Worm (Caenorhabditis elegans) whole organism, young adult: ENCODE measurements around the gene F57B9.1.

Experiments used
- B0019.2 ChIP-seq: fragments of 200-800 bp; sonication (Bioruptor generic); conservative IDR thresholded peaks from 2 replicates; pipeline ENCODE4 v1.3.6; 2022; ENCODE audit warnings: missing genetic modification reagents, missing genetic modification characterization, missing compliant biosample characterization
- B0261.1 ChIP-seq: sonication (generic microtip); optimal IDR thresholded peaks from 2 replicates; lab custom pipeline; 2016; ENCODE audit warnings: mild to moderate bottlenecking, missing genetic modification characterization, moderate library complexity, missing compliant biosample characterization
- C06A6.2 ChIP-seq: fragments of 200-800 bp; sonication (Bioruptor generic); conservative IDR thresholded peaks from 2 replicates; pipeline ENCODE4 v1.3.6; 2022; ENCODE audit warnings: missing genetic modification characterization, missing compliant biosample characterization
- D2030.7 ChIP-seq: fragments of 200-800 bp; sonication (Bioruptor generic); IDR thresholded peaks from 2 replicates; pipeline ENCODE4 v1.3.6; 2022; ENCODE audit warnings: missing genetic modification reagents, missing genetic modification characterization, missing compliant biosample characterization
- F23B12.7 ChIP-seq: sonication (generic microtip); optimal IDR thresholded peaks from 2 replicates; lab custom pipeline; 2017; ENCODE audit warnings: missing genetic modification characterization, mild to moderate bottlenecking, missing compliant biosample characterization, antibody characterized with exemption, moderate library complexity; ENCODE audit not compliant: insufficient read depth
- F49E8.2 ChIP-seq: sonication (generic microtip); optimal IDR thresholded peaks from 3 replicates; lab custom pipeline; 2017; ENCODE audit warnings: missing genetic modification characterization, mild to moderate bottlenecking, missing compliant biosample characterization, antibody characterized with exemption, moderate library complexity; ENCODE audit not compliant: insufficient read depth
- F52B5.7 ChIP-seq: sonication (generic microtip); optimal IDR thresholded peaks from 2 replicates; lab custom pipeline; 2016; ENCODE audit warnings: mild to moderate bottlenecking, missing genetic modification characterization, missing compliant biosample characterization
- F57A8.1 ChIP-seq: fragments of 200-800 bp; sonication (Bioruptor generic); optimal IDR thresholded peaks from 2 replicates; lab custom pipeline; 2018; ENCODE audit warnings: mild to moderate bottlenecking, missing genetic modification characterization, moderate library complexity, missing compliant biosample characterization
- K12H6.12 ChIP-seq: fragments of 200-800 bp; sonication (Bioruptor generic); optimal IDR thresholded peaks from 2 replicates; lab custom pipeline; 2018; ENCODE audit warnings: mild to moderate bottlenecking, missing genetic modification characterization, missing compliant biosample characterization
- ZK185.1 ChIP-seq: sonication (generic microtip); optimal IDR thresholded peaks from 2 replicates; lab custom pipeline; 2016; ENCODE audit warnings: mild to moderate bottlenecking, missing genetic modification characterization, missing compliant biosample characterization; ENCODE audit not compliant: poor library complexity, severe bottlenecking
- ama-1 ChIP-seq, 3 experiments: fragments of 150-350 bp in 1 of 3; sonication (generic microtip) in 2 of 3; optimal IDR thresholded peaks; 2 replicates each; lab custom pipeline; 2014 to 2018; ENCODE audit warnings: missing biosample characterization in 2 of 3, missing genetic modification characterization in 2 of 3, missing genetic modification reagents in 2 of 3
- aptf-2 ChIP-seq: fragments of 200-800 bp; sonication (Bioruptor generic); conservative IDR thresholded peaks from 2 replicates; pipeline ENCODE4 v1.3.6; 2022; ENCODE audit warnings: missing genetic modification reagents, missing genetic modification characterization, missing compliant biosample characterization
- bed-2 ChIP-seq: fragments of 200-800 bp; sonication (Bioruptor generic); IDR thresholded peaks from 2 replicates; pipeline ENCODE4 v1.3.6; 2022; ENCODE audit warnings: missing genetic modification reagents, missing genetic modification characterization, missing compliant biosample characterization
- ccch-3 ChIP-seq: fragments of 200-800 bp; sonication (Bioruptor generic); optimal IDR thresholded peaks from 2 replicates; lab custom pipeline; 2018; ENCODE audit warnings: mild to moderate bottlenecking, missing genetic modification characterization, missing compliant biosample characterization
- cebp-1 ChIP-seq, 2 experiments: fragments of 200-800 bp in 1 of 2; sonication (Bioruptor generic) in 1 of 2; sonication (generic microtip) in 1 of 2; IDR thresholded peaks in 1 of 2; optimal IDR thresholded peaks in 1 of 2; 2 replicates each; pipeline versions ENCODE4 v1.3.6 to Lab custom; 2017 to 2022; ENCODE audit warnings: missing compliant biosample characterization in 2 of 2, missing genetic modification characterization in 2 of 2, mild to moderate bottlenecking in 1 of 2, missing genetic modification reagents in 1 of 2, moderate library complexity in 1 of 2
- cebp-2 ChIP-seq: fragments of 200-800 bp; sonication (Bioruptor generic); IDR thresholded peaks from 2 replicates; pipeline ENCODE4 v1.3.6; 2022; ENCODE audit warnings: missing genetic modification characterization, missing compliant biosample characterization
- ceh-100 ChIP-seq: fragments of 200-800 bp; sonication (Bioruptor generic); IDR thresholded peaks from 2 replicates; pipeline ENCODE4 v1.3.6; 2022; ENCODE audit warnings: missing genetic modification reagents, missing genetic modification characterization, missing compliant biosample characterization
- ceh-91 ChIP-seq: fragments of 200-800 bp; sonication (Bioruptor generic); IDR thresholded peaks from 2 replicates; pipeline ENCODE4 v1.3.6; 2022; ENCODE audit warnings: missing genetic modification reagents, missing genetic modification characterization, missing compliant biosample characterization
- chd-7 ChIP-seq: sonication (generic microtip); optimal IDR thresholded peaks from 2 replicates; lab custom pipeline; 2016; ENCODE audit warnings: mild to moderate bottlenecking, missing genetic modification characterization, moderate library complexity, missing compliant biosample characterization
- ets-4 ChIP-seq: fragments of 200-800 bp; sonication (Bioruptor generic); optimal IDR thresholded peaks from 2 replicates; lab custom pipeline; 2018; ENCODE audit warnings: mild to moderate bottlenecking, missing genetic modification characterization, missing compliant biosample characterization
- hmg-1.2 ChIP-seq: fragments of 200-800 bp; sonication (Bioruptor generic); IDR thresholded peaks from 2 replicates; pipeline ENCODE4 v1.3.6; 2022; ENCODE audit warnings: missing genetic modification reagents, missing genetic modification characterization, missing compliant biosample characterization
- hmg-20 ChIP-seq: fragments of 200-800 bp; sonication (Bioruptor generic); IDR thresholded peaks from 2 replicates; pipeline ENCODE4 v1.3.6; 2022; ENCODE audit warnings: missing genetic modification reagents, missing genetic modification characterization, missing compliant biosample characterization
- hsf-1 ChIP-seq: fragments of 200-800 bp; sonication (Bioruptor generic); IDR thresholded peaks from 2 replicates; pipeline ENCODE4 v1.3.6; 2022; ENCODE audit warnings: missing genetic modification reagents, missing genetic modification characterization, missing compliant biosample characterization
- lag-1 ChIP-seq: fragments of 200-800 bp; sonication (Bioruptor generic); IDR thresholded peaks from 2 replicates; pipeline ENCODE4 v1.3.6; 2022; ENCODE audit warnings: missing genetic modification reagents, missing genetic modification characterization, missing compliant biosample characterization
- let-526 ChIP-seq: fragments of 200-800 bp; sonication (Bioruptor generic); IDR thresholded peaks from 2 replicates; pipeline ENCODE4 v1.3.6; 2022; ENCODE audit warnings: missing genetic modification reagents, missing genetic modification characterization, missing compliant biosample characterization
- let-607 ChIP-seq, 2 experiments: fragments of 200-800 bp in 1 of 2; sonication (Bioruptor generic) in 1 of 2; sonication (generic microtip) in 1 of 2; optimal IDR thresholded peaks; 2 replicates each; lab custom pipeline; 2016 to 2018; ENCODE audit warnings: mild to moderate bottlenecking in 2 of 2, missing compliant biosample characterization in 2 of 2, missing genetic modification characterization in 2 of 2, moderate library complexity in 2 of 2, missing genotype in 1 of 2
- lin-26 ChIP-seq: fragments of 200-800 bp; sonication (Bioruptor generic); IDR thresholded peaks from 2 replicates; pipeline ENCODE4 v1.3.6; 2022; ENCODE audit warnings: missing genetic modification reagents, missing genetic modification characterization, missing compliant biosample characterization
- lin-40 ChIP-seq: sonication (generic microtip); optimal IDR thresholded peaks from 2 replicates; lab custom pipeline; 2016; ENCODE audit warnings: missing genetic modification characterization, mild to moderate bottlenecking, missing compliant biosample characterization, missing genotype, missing genetic modification reagents
- lsy-27 ChIP-seq: sonication (generic microtip); optimal IDR thresholded peaks from 2 replicates; lab custom pipeline; 2017; ENCODE audit warnings: missing genetic modification characterization, mild to moderate bottlenecking, missing compliant biosample characterization, antibody characterized with exemption, missing genotype, borderline replicate concordance; ENCODE audit not compliant: insufficient read depth
- madf-10 ChIP-seq: sonication (generic microtip); optimal IDR thresholded peaks from 2 replicates; lab custom pipeline; 2016; ENCODE audit warnings: mild to moderate bottlenecking, missing genetic modification characterization, missing compliant biosample characterization
- madf-8 ChIP-seq: fragments of 200-800 bp; sonication (Bioruptor generic); conservative IDR thresholded peaks from 2 replicates; pipeline ENCODE4 v1.3.6; 2022; ENCODE audit warnings: missing genetic modification reagents, missing genetic modification characterization, missing compliant biosample characterization
- nfya-2 ChIP-seq: fragments of 200-800 bp; sonication (Bioruptor generic); IDR thresholded peaks from 2 replicates; pipeline ENCODE4 v1.3.6; 2022; ENCODE audit warnings: missing genetic modification reagents, missing genetic modification characterization, missing compliant biosample characterization
- nhr-80 ChIP-seq: sonication (generic microtip); optimal IDR thresholded peaks from 2 replicates; lab custom pipeline; 2016; ENCODE audit warnings: missing genetic modification characterization, missing compliant biosample characterization
- pbrm-1 ChIP-seq: fragments of 200-800 bp; sonication (Bioruptor generic); IDR thresholded peaks from 2 replicates; pipeline ENCODE4 v1.3.6; 2022; ENCODE audit warnings: missing genetic modification reagents, missing genetic modification characterization, missing compliant biosample characterization
- repo-1 ChIP-seq: sonication (generic microtip); optimal IDR thresholded peaks from 2 replicates; lab custom pipeline; 2017; ENCODE audit warnings: mild to moderate bottlenecking, missing genetic modification characterization, missing compliant biosample characterization
- sea-2 ChIP-seq: fragments of 200-800 bp; sonication (Bioruptor generic); IDR thresholded peaks from 2 replicates; pipeline ENCODE4 v1.3.6; 2022; ENCODE audit warnings: missing genetic modification characterization, missing compliant biosample characterization
- snpc-3.4 ChIP-seq: sonication (generic microtip); optimal IDR thresholded peaks from 2 replicates; lab custom pipeline; 2017; ENCODE audit warnings: missing genetic modification characterization, mild to moderate bottlenecking, missing compliant biosample characterization, antibody characterized with exemption, moderate library complexity, missing genotype, missing genetic modification reagents
- somi-1 ChIP-seq: fragments of 200-800 bp; sonication (Bioruptor generic); optimal IDR thresholded peaks from 2 replicates; lab custom pipeline; 2018; ENCODE audit warnings: mild to moderate bottlenecking, missing genetic modification characterization, missing compliant biosample characterization
- unc-130 ChIP-seq: sonication (generic microtip); optimal IDR thresholded peaks from 2 replicates; lab custom pipeline; 2016; ENCODE audit warnings: missing genetic modification reagents, missing genetic modification characterization, missing compliant biosample characterization
- unc-62 ChIP-seq: fragments of 150-350 bp; optimal IDR thresholded peaks from 2 replicates; lab custom pipeline; 2014; ENCODE audit warnings: missing biosample characterization, missing genetic modification reagents, missing genetic modification characterization
- ztf-18 ChIP-seq: sonication (generic microtip); optimal IDR thresholded peaks from 2 replicates; lab custom pipeline; 2016; ENCODE audit warnings: missing genotype, mild to moderate bottlenecking, missing genetic modification characterization, missing compliant biosample characterization
- ztf-28 ChIP-seq: fragments of 200-800 bp; sonication (Bioruptor generic); IDR thresholded peaks from 2 replicates; pipeline ENCODE4 v1.3.6; 2022; ENCODE audit warnings: missing genetic modification reagents, missing genetic modification characterization, missing compliant biosample characterization

F57B9.1 gene

ce11 chrIII:6961937-6962504, at the start of gene F57B9.1, which contains the start of gene rpn-6.1:
Gene F57B9.1, plus strand, starts transcription at chrIII:6962090.
Gene rpn-6.1, minus strand, starts transcription at chrIII:6962001.
- TF ChIP-seq hmg-1.2 (0 out of 2 replicates have a peak, but pooled peaks have one; percentile 12), let-607 (tag; optimal IDR thresholded peaks at IDR 0.05; lab: Kevin White, UChicago) (no peak), ztf-18 (tag; lab: Kevin White, UChicago) (no peak), let-526 (GFP tag; lab: Robert Waterston, UW) (no peak), sea-2 (GFP tag; lab: Robert Waterston, UW) (no peak), F57A8.1 (GFP tag; lab: Kevin White, UChicago) (no peak), B0019.2 (GFP tag; lab: Robert Waterston, UW) (no peak), lin-26 (GFP tag; lab: Robert Waterston, UW) (no peak), ama-1 (optimal IDR thresholded peaks at IDR 0.05; lab: Kevin White, UChicago) (no peak), ama-1 (GFP tag; optimal IDR thresholded peaks at IDR 0.05; lab: Kevin White, UChicago) (no peak), pbrm-1 (GFP tag; lab: Robert Waterston, UW) (no peak), hsf-1 (GFP tag; lab: Robert Waterston, UW) (no peak), nhr-80 (tag; lab: Kevin White, UChicago) (peak; percentile 23), repo-1 (no peak), ZK185.1 (tag; lab: Kevin White, UChicago) (peak; percentile 13), ccch-3 (no peak), lsy-27 (tag; lab: Kevin White, UChicago) (no peak), chd-7 (no peak), F49E8.2 (no peak), C06A6.2 (GFP tag; lab: Robert Waterston, UW) (no peak), lag-1 (GFP tag; lab: Robert Waterston, UW) (no peak), aptf-2 (GFP tag; lab: Robert Waterston, UW) (no peak), cebp-1 (GFP tag; IDR thresholded peaks at IDR 0.05; lab: Robert Waterston, UW) (no peak), cebp-1 (tag; optimal IDR thresholded peaks at IDR 0.05; lab: Kevin White, UChicago) (peak; percentile 22), somi-1 (GFP tag; lab: Kevin White, UChicago) (no peak)

ce11 chrIII:6912381-6912780, 49.5 kb upstream of the F57B9.1 start, which contains the start of gene pdf-1:
Gene pdf-1, minus strand, starts transcription at chrIII:6912481.
- no peak for TF ChIP-seq unc-130 (GFP tag; lab: Kevin White, UChicago)
- no peak for TF ChIP-seq lin-40 (tag; lab: Kevin White, UChicago)
- TF ChIP-seq B0261.1: no peak
- TF ChIP-seq hmg-1.2: no peak
- TF ChIP-seq ceh-100 (GFP tag; lab: Robert Waterston, UW): no peak
- no peak for TF ChIP-seq bed-2
- no peak for TF ChIP-seq ets-4

- TF ChIP-seq hmg-20 (GFP tag; lab: Robert Waterston, UW): no peak
- no peak for TF ChIP-seq aptf-2 (GFP tag; lab: Robert Waterston, UW)
- TF ChIP-seq nfya-2: no peak
- TF ChIP-seq ceh-91 (GFP tag; lab: Robert Waterston, UW): no peak
- TF ChIP-seq lag-1 (GFP tag; lab: Robert Waterston, UW): no peak
- TF ChIP-seq, all 124 proteins: peak for 0
Measured at ce11 chrIII:6914840-6915239, 47.0 kb upstream of the F57B9.1 start.

- TF ChIP-seq unc-62 (GFP tag; lab: Kevin White, UChicago): no peak
- no peak for TF ChIP-seq ZK185.1 (tag; lab: Kevin White, UChicago)
- no peak for TF ChIP-seq somi-1 (GFP tag; lab: Kevin White, UChicago)
- TF ChIP-seq F23B12.7 (tag; lab: Kevin White, UChicago): no peak
- no peak for TF ChIP-seq ztf-28
- TF ChIP-seq cebp-2: no peak
- TF ChIP-seq K12H6.12: no peak
- TF ChIP-seq madf-8 (GFP tag; lab: Robert Waterston, UW): no peak
- no peak for TF ChIP-seq F57A8.1 (GFP tag; lab: Kevin White, UChicago)
- no peak for TF ChIP-seq snpc-3.4
- no peak for TF ChIP-seq madf-10 (tag; lab: Kevin White, UChicago)
- TF ChIP-seq ztf-18 (tag; lab: Kevin White, UChicago): no peak
- TF ChIP-seq F52B5.7: no peak
- TF ChIP-seq D2030.7 (GFP tag; lab: Robert Waterston, UW): no peak
Measured at ce11 chrIII:6928725-6929124, 33.2 kb upstream of the F57B9.1 start, which contains the start of gene flap-1. Gene flap-1, minus strand, starts transcription at chrIII:6928825.
